Worm (Caenorhabditis elegans): ENCODE data around the gene fbxa-135.
"Not testable (repeated sequence)": the region's sequence is repeated elsewhere in the genome, so short reads cannot be mapped to it uniquely, and the experiment has no call there.

Gene fbxa-135

DNA sequence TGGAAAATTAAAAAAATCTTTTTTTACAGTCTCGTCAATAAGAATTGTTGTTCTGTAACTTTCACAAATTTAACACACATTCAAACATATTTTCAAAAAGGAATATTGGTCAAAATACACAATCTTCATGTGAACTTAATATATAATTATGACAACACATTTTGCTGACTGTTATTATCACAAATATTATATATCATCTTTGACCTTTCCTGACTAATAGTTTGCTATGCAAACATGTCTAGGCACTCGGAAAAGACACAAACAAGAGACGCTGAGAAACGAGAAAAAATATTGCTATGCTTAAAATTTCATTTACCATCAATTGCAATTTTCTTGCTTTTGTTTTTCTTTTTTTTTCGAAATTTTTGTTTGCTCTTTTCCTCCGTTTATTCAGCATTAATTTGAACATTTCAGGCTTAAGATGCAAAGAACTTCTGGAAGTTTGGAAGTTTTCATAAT lies at the start of gene fbxa-135:
Gene fbxa-135 (plus strand): TSS at position 409 of the 459 bp plus-strand sequence.
- TF ChIP-seq tbx-11 (GFP tag; IDR thresholded peaks at IDR 0.05) = no peak
- TF ChIP-seq sea-1 (GFP tag; conservative IDR thresholded peaks at IDR 0.05) = no peak
- no peak for TF ChIP-seq tra-4 (tag; optimal IDR thresholded peaks at IDR 0.05)
- no peak for TF ChIP-seq tbx-37 (GFP tag; conservative IDR thresholded peaks at IDR 0.05)
- no peak for TF ChIP-seq ceh-36 (tag; optimal IDR thresholded peaks at IDR 0.05)
- TF ChIP-seq ama-1 (optimal IDR thresholded peaks at IDR 0.05) = no peak
- no peak for TF ChIP-seq ets-7 (tag; optimal IDR thresholded peaks at IDR 0.05)
- TF ChIP-seq pes-1 (GFP tag; IDR thresholded peaks at IDR 0.05) = no peak
- TF ChIP-seq ceh-13 (GFP tag; optimal IDR thresholded peaks at IDR 0.05) = no peak
- no peak for TF ChIP-seq hnd-1 (tag; optimal IDR thresholded peaks at IDR 0.05)
- TF ChIP-seq scrt-1 (GFP tag; IDR thresholded peaks at IDR 0.05) = no peak
- no peak for TF ChIP-seq hmg-4 (GFP tag; optimal IDR thresholded peaks at IDR 0.05)
- no peak for TF ChIP-seq aly-1 (tag; optimal IDR thresholded peaks at IDR 0.05)
- TF ChIP-seq F13C5.2 (tag; optimal IDR thresholded peaks at IDR 0.05) = no peak

DNA sequence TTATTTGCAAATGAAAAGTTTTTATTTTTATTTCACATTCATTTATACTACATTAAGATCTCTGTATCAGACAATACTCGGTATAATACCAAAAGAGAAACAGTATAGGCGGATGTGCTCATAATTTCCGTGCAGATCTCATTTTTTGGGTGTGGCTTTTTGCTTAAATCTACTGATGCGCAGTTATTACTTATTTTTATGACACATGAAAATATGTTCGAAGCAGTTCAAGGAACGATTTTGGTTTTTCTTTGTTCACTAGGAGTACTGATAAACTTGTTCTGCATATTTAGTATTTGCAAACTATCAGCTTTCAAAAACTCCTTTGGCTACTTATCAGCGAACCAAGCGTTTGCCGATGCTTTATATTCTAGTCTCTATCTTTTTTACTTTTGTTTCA lies 49.7 kb upstream of the fbxa-135 start, which contains the start of gene srx-58:
Gene srx-58 (plus strand): TSS at position 301 of the 400 bp plus-strand sequence.
- TF ChIP-seq B0310.2 (tag; optimal IDR thresholded peaks at IDR 0.05) (no peak), flt-1 (GFP tag; IDR thresholded peaks at IDR 0.05) (no peak), sea-1 (GFP tag; conservative IDR thresholded peaks at IDR 0.05) (no peak), ceh-13 (GFP tag; optimal IDR thresholded peaks at IDR 0.05) (no peak), hmg-4 (GFP tag; optimal IDR thresholded peaks at IDR 0.05) (no peak), ceh-36 (tag; optimal IDR thresholded peaks at IDR 0.05) (no peak), F13C5.2 (tag; optimal IDR thresholded peaks at IDR 0.05) (no peak), pes-1 (GFP tag; IDR thresholded peaks at IDR 0.05) (no peak), hnd-1 (tag; optimal IDR thresholded peaks at IDR 0.05) (no peak), hmbx-1 (tag; optimal IDR thresholded peaks at IDR 0.05) (no peak)

DNA sequence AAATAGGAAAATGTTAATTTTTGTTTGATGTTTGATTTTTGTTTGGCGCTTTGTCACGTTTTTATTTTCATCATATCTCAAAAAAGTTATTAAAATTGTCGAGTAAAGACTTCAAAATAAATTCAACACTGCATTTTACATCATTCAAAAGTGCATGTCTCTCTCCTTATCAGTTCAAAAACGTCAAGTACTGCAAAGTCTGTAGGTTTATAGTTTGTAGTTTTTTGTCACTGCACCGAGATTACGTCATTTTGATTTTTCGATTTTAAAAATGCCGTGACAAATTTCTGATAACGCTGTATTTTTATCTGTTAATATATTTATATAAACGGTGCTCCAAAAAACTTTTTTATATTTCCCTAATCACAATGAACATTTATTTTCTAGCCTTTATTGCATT lies 47.4 kb upstream of the fbxa-135 start, which contains the start of gene C29F3.7:
Gene C29F3.7 (plus strand): TSS at position 254 of the 400 bp plus-strand sequence.
- no peak for TF ChIP-seq ceh-13 (GFP tag; optimal IDR thresholded peaks at IDR 0.05)
- no peak for TF ChIP-seq hmg-4 (GFP tag; optimal IDR thresholded peaks at IDR 0.05)
- TF ChIP-seq tbx-37 (GFP tag; conservative IDR thresholded peaks at IDR 0.05) = no peak

DNA sequence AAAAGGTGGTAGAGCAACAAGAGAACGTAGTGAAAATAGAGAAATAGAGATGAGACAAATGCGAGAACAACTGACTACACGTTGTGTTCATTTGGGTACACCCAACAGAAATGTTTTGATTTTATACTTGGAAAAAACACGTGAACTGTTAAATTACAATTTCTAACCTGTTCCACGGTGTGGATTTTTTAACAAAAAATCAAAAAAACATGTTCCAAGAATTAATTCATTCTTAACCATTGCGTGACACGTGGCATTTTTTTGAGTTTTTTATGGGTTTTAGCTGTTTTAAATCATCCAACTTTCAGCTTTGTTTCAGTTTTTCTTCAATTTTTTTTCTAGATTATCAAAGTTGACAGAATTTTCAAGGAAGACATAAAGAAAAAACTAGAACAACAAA lies 40.7 kb upstream of the fbxa-135 start, which contains the start of gene ech-1.1:
Gene ech-1.1 (minus strand): TSS at position 101 of the 400 bp plus-strand sequence.
- TF ChIP-seq aly-1 (tag; optimal IDR thresholded peaks at IDR 0.05); tbx-11 (GFP tag; IDR thresholded peaks at IDR 0.05); tra-4 (tag; optimal IDR thresholded peaks at IDR 0.05): not testable (repeated sequence)

DNA sequence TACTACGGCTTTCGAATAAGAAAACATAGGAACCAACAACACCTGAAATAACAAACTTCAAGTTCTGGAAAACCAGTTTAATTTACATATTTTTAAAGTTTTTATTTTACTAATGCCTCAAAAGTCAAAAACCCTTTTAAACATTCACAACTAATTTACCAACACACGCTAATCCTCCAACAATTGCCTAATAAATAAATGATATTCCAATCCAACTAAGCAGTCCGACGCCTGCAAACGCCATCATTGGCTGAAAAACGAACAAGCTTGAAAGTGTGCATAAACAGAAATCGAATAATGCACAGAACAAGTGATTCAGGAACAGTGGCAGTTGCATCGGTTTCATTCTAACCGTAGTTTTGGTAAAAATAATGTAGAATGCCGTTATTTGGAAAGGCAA lies 34.3 kb upstream of the fbxa-135 start:
- TF ChIP-seq flt-1 (GFP tag; IDR thresholded peaks at IDR 0.05) (no peak), hmg-4 (GFP tag; optimal IDR thresholded peaks at IDR 0.05) (no peak), hnd-1 (tag; optimal IDR thresholded peaks at IDR 0.05) (no peak), ets-7 (tag; optimal IDR thresholded peaks at IDR 0.05) (no peak), ceh-36 (tag; optimal IDR thresholded peaks at IDR 0.05) (no peak), scrt-1 (GFP tag; IDR thresholded peaks at IDR 0.05) (no peak), ceh-13 (GFP tag; optimal IDR thresholded peaks at IDR 0.05) (no peak), sea-1 (GFP tag; conservative IDR thresholded peaks at IDR 0.05) (no peak), pes-1 (GFP tag; IDR thresholded peaks at IDR 0.05) (no peak), hmbx-1 (tag; optimal IDR thresholded peaks at IDR 0.05) (no peak), ama-1 (optimal IDR thresholded peaks at IDR 0.05) (no peak)

DNA sequence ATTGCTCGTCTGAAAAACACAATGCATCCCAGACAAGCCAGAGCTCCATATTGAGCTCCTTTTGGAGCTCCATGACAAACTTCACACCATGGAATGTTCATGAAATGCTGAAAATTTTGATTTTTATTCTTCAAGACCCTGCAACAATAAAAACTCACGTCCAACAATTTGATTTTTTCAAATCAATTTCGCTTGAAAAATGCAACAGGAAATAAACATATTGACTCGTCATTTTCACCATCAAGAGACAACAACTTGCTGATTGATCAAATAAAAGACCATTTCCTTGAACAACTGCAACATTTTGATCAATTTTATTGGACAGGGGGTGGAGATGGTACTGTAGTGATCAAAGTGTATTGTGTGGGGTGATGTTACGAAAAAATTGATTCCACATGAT lies 32.4 kb upstream of the fbxa-135 start, which contains the start of gene nhr-269:
Gene nhr-269 (minus strand): TSS at position 101 of the 400 bp plus-strand sequence.
- no peak for TF ChIP-seq ceh-36 (tag; optimal IDR thresholded peaks at IDR 0.05)
- TF ChIP-seq ceh-13 (GFP tag; optimal IDR thresholded peaks at IDR 0.05) = no peak
- no peak for TF ChIP-seq tra-4 (tag; optimal IDR thresholded peaks at IDR 0.05)
- no peak for TF ChIP-seq hmbx-1 (tag; optimal IDR thresholded peaks at IDR 0.05)
- no peak for TF ChIP-seq scrt-1 (GFP tag; IDR thresholded peaks at IDR 0.05)
- TF ChIP-seq ama-1 (optimal IDR thresholded peaks at IDR 0.05) = no peak
- TF ChIP-seq tbx-11 (GFP tag; IDR thresholded peaks at IDR 0.05) = no peak
- TF ChIP-seq flt-1 (GFP tag; IDR thresholded peaks at IDR 0.05) = no peak
- no peak for TF ChIP-seq ets-7 (tag; optimal IDR thresholded peaks at IDR 0.05)
- no peak for TF ChIP-seq sea-1 (GFP tag; conservative IDR thresholded peaks at IDR 0.05)
- TF ChIP-seq hnd-1 (tag; optimal IDR thresholded peaks at IDR 0.05) = no peak
- no peak for TF ChIP-seq pes-1 (GFP tag; IDR thresholded peaks at IDR 0.05)
- no peak for TF ChIP-seq hmg-4 (GFP tag; optimal IDR thresholded peaks at IDR 0.05)
- no peak for TF ChIP-seq tbx-37 (GFP tag; conservative IDR thresholded peaks at IDR 0.05)
- no peak for TF ChIP-seq aly-1 (tag; optimal IDR thresholded peaks at IDR 0.05)
- TF ChIP-seq B0310.2 (tag; optimal IDR thresholded peaks at IDR 0.05) = no peak
- no peak for TF ChIP-seq F13C5.2 (tag; optimal IDR thresholded peaks at IDR 0.05)

DNA sequence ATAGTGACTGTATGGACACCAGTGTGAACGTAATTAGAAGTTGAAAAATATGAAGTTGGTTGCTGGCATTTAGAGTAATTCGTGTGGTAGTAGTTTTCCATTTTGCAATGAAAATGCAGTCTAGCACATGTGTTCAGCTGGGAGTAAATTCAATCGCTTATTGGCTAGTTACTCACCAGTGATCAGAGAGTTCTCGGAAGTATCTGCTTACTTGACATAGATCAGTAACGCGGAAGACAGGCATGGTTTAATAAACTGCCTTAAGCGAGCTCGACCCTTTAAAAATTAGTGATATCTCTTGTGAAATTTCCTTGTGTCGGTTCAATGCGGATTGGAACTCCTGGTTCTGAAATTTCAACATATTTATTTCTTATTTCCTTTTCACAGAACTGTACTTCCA lies 25.8 kb upstream of the fbxa-135 start, which contains the start of gene srh-52:
Gene srh-52 (minus strand): TSS at position 101 of the 400 bp plus-strand sequence.
- TF ChIP-seq ceh-36 (tag; optimal IDR thresholded peaks at IDR 0.05) (no peak), F13C5.2 (tag; optimal IDR thresholded peaks at IDR 0.05) (no peak), ama-1 (optimal IDR thresholded peaks at IDR 0.05) (no peak), hmg-4 (GFP tag; optimal IDR thresholded peaks at IDR 0.05) (no peak), hnd-1 (tag; optimal IDR thresholded peaks at IDR 0.05) (no peak), ceh-13 (GFP tag; optimal IDR thresholded peaks at IDR 0.05) (no peak), sea-1 (GFP tag; conservative IDR thresholded peaks at IDR 0.05) (no peak), tbx-37 (GFP tag; conservative IDR thresholded peaks at IDR 0.05) (no peak), B0310.2 (tag; optimal IDR thresholded peaks at IDR 0.05) (no peak), tra-4 (tag; optimal IDR thresholded peaks at IDR 0.05) (no peak), hmbx-1 (tag; optimal IDR thresholded peaks at IDR 0.05) (no peak)

DNA sequence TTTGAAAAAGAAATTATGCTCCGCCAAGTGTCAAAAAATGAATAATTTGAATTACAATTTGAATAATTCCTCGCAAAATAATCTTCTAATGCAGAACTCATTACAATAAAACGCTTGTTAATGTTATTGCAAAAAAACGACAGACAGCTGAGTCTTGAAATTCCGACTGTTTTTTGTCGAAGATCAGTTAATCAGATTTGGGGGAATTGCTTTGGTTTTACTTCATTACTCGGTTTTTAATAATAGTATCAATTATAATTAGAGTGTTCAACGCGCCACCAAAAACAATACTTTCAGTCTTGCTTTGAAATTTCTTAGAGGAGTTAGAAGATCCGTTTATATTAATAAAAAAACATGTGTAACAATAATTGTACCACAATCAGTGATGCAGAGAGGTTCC lies 24.2 kb upstream of the fbxa-135 start, which contains the start of gene srh-122:
Gene srh-122 (minus strand): TSS at position 101 of the 400 bp plus-strand sequence.
- no peak for TF ChIP-seq F13C5.2 (tag; optimal IDR thresholded peaks at IDR 0.05)
- no peak for TF ChIP-seq ceh-13 (GFP tag; optimal IDR thresholded peaks at IDR 0.05)
- no peak for TF ChIP-seq ceh-36 (tag; optimal IDR thresholded peaks at IDR 0.05)
- no peak for TF ChIP-seq ama-1 (optimal IDR thresholded peaks at IDR 0.05)
- no peak for TF ChIP-seq tbx-11 (GFP tag; IDR thresholded peaks at IDR 0.05)
- no peak for TF ChIP-seq tbx-37 (GFP tag; conservative IDR thresholded peaks at IDR 0.05)
- no peak for TF ChIP-seq hmg-4 (GFP tag; optimal IDR thresholded peaks at IDR 0.05)
- no peak for TF ChIP-seq tra-4 (tag; optimal IDR thresholded peaks at IDR 0.05)
- TF ChIP-seq hnd-1 (tag; optimal IDR thresholded peaks at IDR 0.05) = no peak
- TF ChIP-seq pes-1 (GFP tag; IDR thresholded peaks at IDR 0.05) = no peak
- TF ChIP-seq B0310.2 (tag; optimal IDR thresholded peaks at IDR 0.05) = no peak
- no peak for TF ChIP-seq ets-7 (tag; optimal IDR thresholded peaks at IDR 0.05)
- TF ChIP-seq aly-1 (tag; optimal IDR thresholded peaks at IDR 0.05) = no peak
- no peak for TF ChIP-seq sea-1 (GFP tag; conservative IDR thresholded peaks at IDR 0.05)

Measured in whole organism, early embryonic.